Worm (Caenorhabditis elegans) whole organism, mixed stage, embryonic: ENCODE data around the gene K09H11.4.

Source experiments
- blmp-1 ChIP-seq: fragments of 150-350 bp; optimal IDR thresholded peaks from 2 replicates; lab custom pipeline; 2014; ENCODE audit warnings: missing biosample characterization, missing genetic modification characterization
- ceh-83 ChIP-seq: fragments of 200-800 bp; sonication (Bioruptor generic); optimal IDR thresholded peaks from 2 replicates; lab custom pipeline; 2018; ENCODE audit warnings: mild to moderate bottlenecking, missing genetic modification characterization, missing compliant biosample characterization
- ces-1 ChIP-seq: fragments of 150-350 bp; optimal IDR thresholded peaks from 2 replicates; lab custom pipeline; 2014; ENCODE audit warnings: missing biosample characterization, missing genetic modification reagents, missing genetic modification characterization
- drap-1 ChIP-seq: fragments of 200-800 bp; sonication (Bioruptor generic); optimal IDR thresholded peaks from 3 replicates; lab custom pipeline; 2018; ENCODE audit warnings: mild to moderate bottlenecking, missing genetic modification characterization, missing compliant biosample characterization
- elt-3 ChIP-seq: fragments of 150-350 bp; optimal IDR thresholded peaks from 2 replicates; lab custom pipeline; 2014; ENCODE audit warnings: missing biosample characterization, missing genetic modification characterization
- flh-1 ChIP-seq: fragments of 200-800 bp; sonication (Bioruptor generic); optimal IDR thresholded peaks from 2 replicates; lab custom pipeline; 2018; ENCODE audit warnings: mild to moderate bottlenecking, missing genetic modification characterization, moderate library complexity, missing compliant biosample characterization
- mep-1 ChIP-seq: fragments of 150-350 bp; optimal IDR thresholded peaks from 2 replicates; lab custom pipeline; 2017; ENCODE audit warnings: missing biosample characterization, missing genetic modification reagents, missing genetic modification characterization, inconsistent platforms
- nhr-237 ChIP-seq: fragments of 150-350 bp; optimal IDR thresholded peaks from 2 replicates; lab custom pipeline; 2014; ENCODE audit warnings: missing biosample characterization, missing genetic modification characterization
- nhr-28 ChIP-seq: fragments of 150-350 bp; optimal IDR thresholded peaks from 2 replicates; lab custom pipeline; 2014; ENCODE audit warnings: missing biosample characterization, missing genetic modification characterization
- nhr-76 ChIP-seq: sonication (generic microtip); optimal IDR thresholded peaks from 2 replicates; lab custom pipeline; 2017; ENCODE audit warnings: missing biosample characterization, missing genetic modification characterization
- snpc-4 ChIP-seq: fragments of 150-350 bp; optimal IDR thresholded peaks from 2 replicates; lab custom pipeline; 2014; ENCODE audit warnings: missing biosample characterization, missing genetic modification characterization
- unc-39 ChIP-seq: fragments of 150-350 bp; optimal IDR thresholded peaks from 2 replicates; lab custom pipeline; 2014; ENCODE audit warnings: missing biosample characterization, missing genetic modification characterization
- unc-62 ChIP-seq: fragments of 150-350 bp; optimal IDR thresholded peaks from 2 replicates; lab custom pipeline; 2014; ENCODE audit warnings: missing biosample characterization, missing genetic modification reagents, missing genetic modification characterization
- zip-8 ChIP-seq: fragments of 150-350 bp; optimal IDR thresholded peaks from 2 replicates; lab custom pipeline; 2014; ENCODE audit warnings: missing biosample characterization, missing genetic modification characterization

- TF ChIP-seq snpc-4 (tag; lab: Kevin White, UChicago) (no peak), unc-62 (GFP tag; lab: Kevin White, UChicago) (no peak), elt-3 (no peak), drap-1 (no peak), flh-1 (GFP tag; lab: Kevin White, UChicago) (no peak), nhr-28 (no peak), nhr-237 (tag; lab: Kevin White, UChicago) (no peak), zip-8 (no peak), nhr-76 (tag; lab: Kevin White, UChicago) (no peak), mep-1 (tag; lab: Kevin White, UChicago) (no peak), unc-39 (tag; lab: Kevin White, UChicago) (no peak), ceh-83 (GFP tag; lab: Kevin White, UChicago) (no peak), ces-1 (GFP tag; lab: Kevin White, UChicago) (no peak), blmp-1 (tag; lab: Kevin White, UChicago) (no peak)
Observed at ce11 chrV:5724395-5724794, 2.0 kb downstream of the K09H11.4 start.
